Worm (Caenorhabditis elegans) whole organism, L2 larva: Measurements from ENCODE around the gene mecr-1.

Source experiments
- aly-2 ChIP-seq: fragments of 150-350 bp; optimal IDR thresholded peaks from 2 replicates; lab custom pipeline; 2014; ENCODE audit warnings: missing biosample characterization, missing genetic modification characterization
- fos-1 ChIP-seq: fragments of 150-350 bp; optimal IDR thresholded peaks from 2 replicates; lab custom pipeline; 2014; ENCODE audit warnings: missing biosample characterization, missing genetic modification characterization
- lin-13 ChIP-seq: fragments of 150-350 bp; optimal IDR thresholded peaks from 2 replicates; lab custom pipeline; 2014; ENCODE audit warnings: missing biosample characterization, missing genetic modification reagents, missing genetic modification characterization
- lsy-2 ChIP-seq, 2 experiments: fragments of 150-350 bp in 1 of 2; sonication (generic microtip) in 1 of 2; optimal IDR thresholded peaks; 2 replicates each; lab custom pipeline; 2014 to 2017; ENCODE audit warnings: missing biosample characterization in 2 of 2, missing genetic modification characterization in 2 of 2
- mdl-1 ChIP-seq, 2 experiments: fragments of 150-350 bp in 1 of 2; sonication (generic microtip) in 1 of 2; optimal IDR thresholded peaks; 2 replicates each; lab custom pipeline; 2017; ENCODE audit warnings: missing biosample characterization in 2 of 2, missing genetic modification characterization in 2 of 2
- nhr-11 ChIP-seq: fragments of 150-350 bp; optimal IDR thresholded peaks from 2 replicates; lab custom pipeline; 2014; ENCODE audit warnings: missing biosample characterization, missing genetic modification characterization
- nhr-237 ChIP-seq: fragments of 150-350 bp; optimal IDR thresholded peaks from 2 replicates; lab custom pipeline; 2014; ENCODE audit warnings: missing biosample characterization, missing genetic modification characterization
- unc-39 ChIP-seq: fragments of 150-350 bp; optimal IDR thresholded peaks from 2 replicates; lab custom pipeline; 2014; ENCODE audit warnings: missing biosample characterization, missing genetic modification characterization
- unc-62 ChIP-seq: fragments of 150-350 bp; optimal IDR thresholded peaks from 2 replicates; lab custom pipeline; 2014; ENCODE audit warnings: missing biosample characterization, missing genetic modification reagents, missing genetic modification characterization
- ztf-11 ChIP-seq: sonication (generic microtip); optimal IDR thresholded peaks from 2 replicates; lab custom pipeline; 2017; ENCODE audit warnings: missing biosample characterization, missing genetic modification characterization

DNA sequence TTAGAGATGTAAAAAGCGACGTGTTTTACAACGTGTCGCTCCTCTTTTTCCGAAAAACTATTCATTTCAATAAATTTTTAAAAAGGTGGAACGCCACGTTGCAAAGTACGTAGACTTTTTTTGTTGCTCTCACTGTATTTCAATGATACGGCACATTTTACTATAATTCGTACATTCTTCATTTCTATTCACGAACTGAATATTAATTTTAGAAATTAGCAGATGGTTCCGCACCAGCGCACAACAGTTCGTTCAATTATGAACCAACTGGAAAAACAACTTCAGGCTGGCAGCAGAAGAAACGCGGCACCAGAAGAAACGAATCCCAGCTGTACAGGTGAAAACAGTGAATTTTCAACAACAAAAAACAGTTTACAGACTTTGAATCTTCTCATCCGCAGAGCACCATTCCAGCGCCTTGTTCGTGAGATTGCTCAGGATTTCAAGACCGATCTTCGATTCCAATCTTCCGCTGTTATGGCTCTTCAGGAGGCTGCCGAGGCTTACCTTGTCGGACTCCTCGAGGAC, 3.8 kb downstream of the mecr-1 start, which contains the start of the genes W09H1.4 and his-73:
- TF ChIP-seq nhr-11 (tag; lab: Kevin White, UChicago) (no peak), unc-62 (GFP tag; lab: Kevin White, UChicago) (no peak), lin-13 (GFP tag; lab: Kevin White, UChicago) (no peak), nhr-237 (no peak), mdl-1 (tag; optimal IDR thresholded peaks at IDR 0.05; lab: Kevin White, UChicago) (no peak), ztf-11 (tag; lab: Kevin White, UChicago) (no peak), unc-39 (tag; lab: Kevin White, UChicago) (no peak), lsy-2 (tag; optimal IDR thresholded peaks at IDR 0.05; lab: Kevin White, UChicago) (no peak), aly-2 (tag; lab: Kevin White, UChicago) (no peak), fos-1 (no peak)
